Worm (Caenorhabditis elegans) whole organism, L4/young adult: ENCODE measurements around the gene mtre-1.

ENCODE experiments used
- W03F9.2 ChIP-seq: fragments of 150-350 bp; optimal IDR thresholded peaks from 2 replicates; lab custom pipeline; 2014; ENCODE audit warnings: missing biosample characterization, missing genetic modification characterization
- dao-5 ChIP-seq: sonication (generic microtip); optimal IDR thresholded peaks from 2 replicates; lab custom pipeline; 2016; ENCODE audit warnings: missing genotype, missing genetic modification characterization, moderate library complexity, missing compliant biosample characterization
- him-1 ChIP-seq: sonication (generic microtip); optimal IDR thresholded peaks from 2 replicates; lab custom pipeline; 2016; ENCODE audit warnings: missing genotype, missing genetic modification reagents, missing genetic modification characterization, missing compliant biosample characterization

Gene mtre-1

DNA sequence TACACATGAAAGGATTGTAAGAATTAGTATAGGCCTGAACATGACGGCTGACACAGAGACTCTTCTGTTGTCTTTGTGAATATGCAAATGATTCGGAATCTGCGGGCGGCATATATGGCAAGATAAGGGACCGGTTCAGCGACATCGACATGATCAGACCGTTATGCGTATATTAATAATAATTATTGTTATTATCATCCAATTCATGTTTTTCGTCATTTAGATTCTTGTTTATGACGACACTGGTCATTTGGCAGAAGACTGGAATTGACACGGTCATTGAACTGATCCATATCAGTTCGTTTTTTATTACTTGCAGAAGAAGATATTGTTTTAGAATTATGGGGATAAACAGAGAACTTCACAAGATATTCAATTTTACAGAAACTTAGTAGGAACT is at the start of gene mtre-1:
TSS of gene mtre-1 (minus strand) at position 101 of the 400 bp plus-strand sequence.
- TF ChIP-seq W03F9.2 (tag; lab: Kevin White, UChicago) (no peak), him-1 (tag; lab: Kevin White, UChicago) (no peak), dao-5 (no peak)

DNA sequence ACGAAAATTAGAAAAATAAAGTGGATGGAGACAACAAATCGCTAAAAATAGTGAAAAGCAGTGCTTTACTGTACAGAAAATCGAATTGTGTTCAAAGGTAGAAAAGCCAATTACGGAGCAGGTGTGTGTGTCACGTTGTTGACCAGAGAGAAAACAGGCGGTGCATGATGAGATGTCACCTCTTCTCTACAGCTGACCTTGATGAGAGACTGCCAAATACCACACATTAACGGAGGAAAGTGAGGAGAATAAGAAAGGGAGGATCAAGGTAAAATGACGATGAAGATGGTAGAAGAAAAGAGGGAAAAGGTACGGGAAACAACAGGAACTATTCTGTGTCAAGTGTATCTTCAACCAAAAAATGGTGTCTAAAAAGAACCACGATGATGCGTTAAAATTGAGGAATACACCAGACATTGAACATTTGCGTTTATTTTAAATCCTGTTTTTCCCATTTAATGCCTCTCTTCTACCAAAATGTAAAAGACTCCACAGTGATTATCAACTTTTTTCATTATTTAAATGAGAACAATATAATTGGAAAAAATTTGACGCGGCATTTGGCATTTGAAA is 48.9 kb upstream of the mtre-1 start:
- no peak for TF ChIP-seq W03F9.2 (tag; lab: Kevin White, UChicago)
- TF ChIP-seq him-1 (tag; lab: Kevin White, UChicago) = no peak
- no peak for TF ChIP-seq dao-5

DNA sequence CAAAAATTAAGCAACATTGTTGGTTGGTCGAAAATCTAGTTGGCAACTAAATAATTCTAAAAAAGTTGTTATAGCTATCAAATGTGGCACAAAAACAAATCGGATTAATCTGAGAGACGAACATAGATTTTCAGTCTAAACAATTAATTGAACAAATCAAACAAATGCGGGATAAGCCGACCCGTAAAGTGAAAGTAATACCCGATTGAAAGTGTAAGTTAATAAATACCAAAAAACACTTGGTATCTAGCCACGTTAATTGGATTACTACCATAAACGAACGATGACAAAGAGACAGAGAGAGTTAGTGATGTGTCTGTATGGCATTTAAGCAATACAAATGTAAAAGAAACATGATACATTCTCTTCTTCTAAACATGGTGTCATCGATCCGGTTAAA is 43.5 kb upstream of the mtre-1 start:
- TF ChIP-seq him-1 (tag; lab: Kevin White, UChicago) = no peak

DNA sequence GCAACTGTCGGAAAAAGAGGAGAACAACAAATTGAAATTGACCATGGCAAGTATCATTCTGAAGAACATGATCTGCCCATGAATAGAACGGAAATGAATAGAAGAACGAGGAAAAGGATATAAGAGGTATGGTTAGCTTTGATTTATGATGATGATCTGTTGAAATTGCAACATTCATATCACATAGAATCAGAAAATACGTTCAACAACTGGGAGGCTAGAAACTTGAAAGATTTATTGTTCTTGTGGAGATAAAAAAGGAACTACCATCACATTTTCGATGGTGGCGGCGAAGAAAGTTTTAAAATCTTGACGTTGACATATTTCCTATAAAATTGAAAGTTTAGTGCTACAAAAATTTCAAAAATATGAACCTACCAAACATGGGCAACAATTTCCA is 42.9 kb upstream of the mtre-1 start:
- no peak for TF ChIP-seq W03F9.2 (tag; lab: Kevin White, UChicago)
- TF ChIP-seq dao-5 = no peak
- TF ChIP-seq him-1 (tag; lab: Kevin White, UChicago) = no peak

DNA sequence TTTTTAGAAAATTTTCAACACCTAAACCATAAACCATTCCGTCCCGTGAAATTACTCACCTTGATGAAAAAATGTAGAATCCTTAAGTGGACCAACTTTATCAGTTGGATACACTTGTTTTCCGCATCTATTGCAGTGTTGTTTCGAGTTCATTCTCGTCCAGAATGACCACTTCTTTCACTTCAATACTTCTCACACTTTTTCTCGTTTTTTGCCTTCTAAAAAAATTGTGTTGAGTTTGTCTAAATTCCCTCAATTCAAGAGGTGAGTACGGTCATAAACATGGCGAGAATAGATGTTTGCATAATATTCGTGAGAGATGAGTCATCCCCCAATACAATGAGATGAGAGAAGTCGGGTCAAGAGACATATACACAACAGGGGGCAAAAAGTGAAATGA is 42.2 kb upstream of the mtre-1 start, which contains the start of gene ltd-1:
TSS of gene ltd-1 (minus strand) at position 218 of the 400 bp plus-strand sequence.
- no peak for TF ChIP-seq dao-5
- no peak for TF ChIP-seq W03F9.2 (tag; lab: Kevin White, UChicago)
- no peak for TF ChIP-seq him-1 (tag; lab: Kevin White, UChicago)

- TF ChIP-seq him-1 (tag; lab: Kevin White, UChicago) (no peak), W03F9.2 (tag; lab: Kevin White, UChicago) (peak; percentile 41)
These were observed 41.2 kb upstream of the mtre-1 start for ce11 chrII:8091528-8091927.

- TF ChIP-seq W03F9.2 (tag; lab: Kevin White, UChicago) (peak; percentile 72), dao-5 (no peak), him-1 (tag; lab: Kevin White, UChicago) (no peak)
These were observed 36.4 kb upstream of the mtre-1 start, which contains the start of gene K02C4.3 for ce11 chrII:8086803-8087202. Gene K02C4.3 (minus strand): TSS chrII:8086853.

- TF ChIP-seq W03F9.2 (tag; lab: Kevin White, UChicago) (no peak), dao-5 (no peak), him-1 (tag; lab: Kevin White, UChicago) (no peak)
These were observed 27.7 kb upstream of the mtre-1 start, which contains the start of gene K02C4.5 for ce11 chrII:8078041-8078440. Gene K02C4.5 (plus strand): TSS chrII:8078435.

- TF ChIP-seq him-1 (tag; lab: Kevin White, UChicago) (peak; percentile 13), dao-5 (peak; percentile 83), W03F9.2 (tag; lab: Kevin White, UChicago) (peak; percentile 46)
These were observed 25.0 kb upstream of the mtre-1 start, which contains the start of gene K02C4.2 for ce11 chrII:8075324-8075810. Gene K02C4.2 (plus strand): TSS chrII:8075760.

ce11 chrII:8074058-8074457 is 23.7 kb upstream of the mtre-1 start:
- no peak for TF ChIP-seq him-1 (tag; lab: Kevin White, UChicago)
- no peak for TF ChIP-seq dao-5
- no peak for TF ChIP-seq W03F9.2 (tag; lab: Kevin White, UChicago)

ce11 chrII:8073222-8073621 is 22.8 kb upstream of the mtre-1 start, which contains the start of gene gpcp-2:
Gene gpcp-2 (minus strand): TSS chrII:8073374.
- TF ChIP-seq W03F9.2 (tag; lab: Kevin White, UChicago) = no peak
- no peak for TF ChIP-seq dao-5
- TF ChIP-seq him-1 (tag; lab: Kevin White, UChicago) = no peak

- TF ChIP-seq dao-5 = no peak
- TF ChIP-seq him-1 (tag; lab: Kevin White, UChicago) = peak; percentile 31
These were observed 21.6 kb upstream of the mtre-1 start for ce11 chrII:8071801-8072544.

DNA sequence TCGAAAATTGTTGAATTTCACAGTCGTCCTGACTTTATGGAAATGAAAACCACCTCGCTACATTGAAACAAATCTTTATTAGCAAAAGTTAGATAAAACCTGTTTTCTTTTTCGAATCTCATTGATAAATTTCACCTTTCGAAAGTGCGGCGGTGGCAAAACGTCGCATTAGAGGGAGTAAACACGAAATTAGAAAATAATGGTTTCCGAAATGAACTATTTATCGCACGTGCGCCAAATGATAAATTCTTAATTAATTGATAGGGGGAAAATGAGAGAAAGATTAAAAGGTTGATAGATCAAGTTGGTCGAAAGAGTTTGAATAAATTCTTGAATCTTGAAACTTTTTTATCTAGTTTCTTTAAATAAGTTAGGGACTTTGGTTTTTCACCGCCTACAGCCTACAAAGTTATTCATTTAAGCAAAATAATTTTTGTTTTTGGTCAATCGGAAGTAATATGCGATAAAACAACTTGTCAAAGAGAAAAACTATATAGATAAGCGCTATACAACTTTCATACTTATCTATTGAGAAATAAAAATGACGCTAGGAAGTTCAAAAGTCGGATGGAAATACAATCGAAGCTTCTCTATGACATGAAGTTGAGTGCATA is 20.7 kb upstream of the mtre-1 start:
- no peak for TF ChIP-seq dao-5
- TF ChIP-seq W03F9.2 (tag; lab: Kevin White, UChicago) = no peak
- no peak for TF ChIP-seq him-1 (tag; lab: Kevin White, UChicago)

- no peak for TF ChIP-seq him-1 (tag; lab: Kevin White, UChicago)
- no peak for TF ChIP-seq W03F9.2 (tag; lab: Kevin White, UChicago)
- TF ChIP-seq dao-5 = no peak
These were observed 15.6 kb upstream of the mtre-1 start, which contains the start of gene pdha-1 for ce11 chrII:8065985-8066384. Gene pdha-1 (plus strand): TSS chrII:8066285.
